Worm (Caenorhabditis elegans) whole organism, L4/young adult: Measurements from ENCODE around the gene Y48C3A.12.

Experiments used
- W03F9.2 ChIP-seq: fragments of 150-350 bp; optimal IDR thresholded peaks from 2 replicates; lab custom pipeline; 2014; ENCODE audit warnings: missing biosample characterization, missing genetic modification characterization
- dao-5 ChIP-seq: sonication (generic microtip); optimal IDR thresholded peaks from 2 replicates; lab custom pipeline; 2016; ENCODE audit warnings: missing genotype, missing genetic modification characterization, moderate library complexity, missing compliant biosample characterization
- him-1 ChIP-seq: sonication (generic microtip); optimal IDR thresholded peaks from 2 replicates; lab custom pipeline; 2016; ENCODE audit warnings: missing genotype, missing genetic modification reagents, missing genetic modification characterization, missing compliant biosample characterization

DNA sequence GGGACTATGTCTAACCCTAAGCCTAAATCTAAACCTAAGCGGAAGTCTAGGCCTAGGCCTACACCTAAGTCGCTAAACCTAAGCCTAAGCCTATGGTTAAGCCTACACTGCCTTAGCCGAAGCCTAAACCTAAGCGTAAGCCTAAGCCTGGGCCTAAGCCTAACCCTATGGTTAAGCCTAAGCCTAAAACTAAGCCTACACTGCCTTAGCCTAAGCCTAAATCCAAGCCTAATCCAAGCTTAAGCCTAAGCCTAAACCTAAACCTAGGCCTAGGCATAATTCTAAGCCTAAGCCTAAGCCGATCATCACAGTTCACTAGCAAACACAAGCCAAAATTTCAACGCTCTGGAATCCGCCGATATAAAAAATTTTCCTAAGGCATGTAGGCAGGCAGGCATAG is 34.9 kb upstream of the Y48C3A.12 start:
- no peak for TF ChIP-seq him-1 (tag; lab: Kevin White, UChicago)
- TF ChIP-seq W03F9.2: no peak
- TF ChIP-seq dao-5: no peak
